Worm (Caenorhabditis elegans) whole organism, young adult: ENCODE results near the gene Y52E8A.6.

ENCODE experiments used
- C06A6.2 ChIP-seq: fragments of 200-800 bp; sonication (Bioruptor generic); conservative IDR thresholded peaks from 2 replicates; pipeline ENCODE4 v1.3.6; 2022; ENCODE audit warnings: missing genetic modification characterization, missing compliant biosample characterization
- F23B12.7 ChIP-seq: sonication (generic microtip); optimal IDR thresholded peaks from 2 replicates; lab custom pipeline; 2017; ENCODE audit warnings: missing genetic modification characterization, mild to moderate bottlenecking, missing compliant biosample characterization, antibody characterized with exemption, moderate library complexity; ENCODE audit not compliant: insufficient read depth
- F55B11.4 ChIP-seq: sonication (generic microtip); optimal IDR thresholded peaks from 2 replicates; lab custom pipeline; 2016; ENCODE audit warnings: missing compliant biosample characterization, missing genetic modification characterization, borderline replicate concordance; ENCODE audit not compliant: insufficient read depth
- T07F8.4 ChIP-seq: sonication (generic microtip); optimal IDR thresholded peaks from 2 replicates; lab custom pipeline; 2016; ENCODE audit warnings: mild to moderate bottlenecking, missing genetic modification characterization, moderate library complexity, missing compliant biosample characterization
- T26A5.8 ChIP-seq: sonication (generic microtip); optimal IDR thresholded peaks from 2 replicates; lab custom pipeline; 2016; ENCODE audit warnings: missing genetic modification characterization, missing compliant biosample characterization
- Y53F4B.3 ChIP-seq: fragments of 200-800 bp; sonication (Bioruptor generic); IDR thresholded peaks from 2 replicates; pipeline ENCODE4 v1.3.6; 2022; ENCODE audit warnings: missing genetic modification reagents, missing genetic modification characterization, missing compliant biosample characterization
- Y53G8AR.9 ChIP-seq: fragments of 200-800 bp; sonication (Bioruptor generic); conservative IDR thresholded peaks from 2 replicates; pipeline ENCODE4 v1.3.6; 2022; ENCODE audit warnings: missing genetic modification reagents, missing genetic modification characterization, missing compliant biosample characterization
- ama-1 ChIP-seq, 3 experiments: fragments of 150-350 bp in 1 of 3; sonication (generic microtip) in 2 of 3; optimal IDR thresholded peaks; 2 replicates each; lab custom pipeline; 2014 to 2018; ENCODE audit warnings: missing biosample characterization in 2 of 3, missing genetic modification characterization in 2 of 3, missing genetic modification reagents in 2 of 3
- cebp-1 ChIP-seq, 2 experiments: fragments of 200-800 bp in 1 of 2; sonication (Bioruptor generic) in 1 of 2; sonication (generic microtip) in 1 of 2; IDR thresholded peaks in 1 of 2; optimal IDR thresholded peaks in 1 of 2; 2 replicates each; pipeline versions ENCODE4 v1.3.6 to Lab custom; 2017 to 2022; ENCODE audit warnings: missing compliant biosample characterization in 2 of 2, missing genetic modification characterization in 2 of 2, mild to moderate bottlenecking in 1 of 2, missing genetic modification reagents in 1 of 2, moderate library complexity in 1 of 2
- ceh-100 ChIP-seq: fragments of 200-800 bp; sonication (Bioruptor generic); IDR thresholded peaks from 2 replicates; pipeline ENCODE4 v1.3.6; 2022; ENCODE audit warnings: missing genetic modification reagents, missing genetic modification characterization, missing compliant biosample characterization
- ceh-27 ChIP-seq: fragments of 200-800 bp; sonication (Bioruptor generic); optimal IDR thresholded peaks from 2 replicates; lab custom pipeline; 2018; ENCODE audit warnings: mild to moderate bottlenecking, missing genetic modification characterization, moderate library complexity, missing compliant biosample characterization
- ceh-58 ChIP-seq: fragments of 200-800 bp; sonication (Bioruptor generic); IDR thresholded peaks from 2 replicates; pipeline ENCODE4 v1.3.6; 2022; ENCODE audit warnings: missing genetic modification characterization, missing compliant biosample characterization
- ceh-79 ChIP-seq: sonication (generic microtip); optimal IDR thresholded peaks from 2 replicates; lab custom pipeline; 2017; ENCODE audit warnings: mild to moderate bottlenecking, missing genetic modification characterization, missing compliant biosample characterization
- dpl-1 ChIP-seq: fragments of 150-350 bp; optimal IDR thresholded peaks from 2 replicates; lab custom pipeline; 2014; ENCODE audit warnings: missing biosample characterization, missing genetic modification reagents, missing genetic modification characterization
- egl-44 ChIP-seq: fragments of 200-800 bp; sonication (Bioruptor generic); IDR thresholded peaks from 2 replicates; pipeline ENCODE4 v1.3.6; 2022; ENCODE audit warnings: missing genetic modification reagents, missing genetic modification characterization, missing compliant biosample characterization
- fkh-3 ChIP-seq: sonication (generic microtip); optimal IDR thresholded peaks from 2 replicates; lab custom pipeline; 2016; ENCODE audit warnings: mild to moderate bottlenecking, missing genetic modification characterization, missing compliant biosample characterization
- hmg-1.2 ChIP-seq: fragments of 200-800 bp; sonication (Bioruptor generic); IDR thresholded peaks from 2 replicates; pipeline ENCODE4 v1.3.6; 2022; ENCODE audit warnings: missing genetic modification reagents, missing genetic modification characterization, missing compliant biosample characterization
- hmg-20 ChIP-seq: fragments of 200-800 bp; sonication (Bioruptor generic); IDR thresholded peaks from 2 replicates; pipeline ENCODE4 v1.3.6; 2022; ENCODE audit warnings: missing genetic modification reagents, missing genetic modification characterization, missing compliant biosample characterization
- lag-1 ChIP-seq: fragments of 200-800 bp; sonication (Bioruptor generic); IDR thresholded peaks from 2 replicates; pipeline ENCODE4 v1.3.6; 2022; ENCODE audit warnings: missing genetic modification reagents, missing genetic modification characterization, missing compliant biosample characterization
- let-607 ChIP-seq, 2 experiments: fragments of 200-800 bp in 1 of 2; sonication (Bioruptor generic) in 1 of 2; sonication (generic microtip) in 1 of 2; optimal IDR thresholded peaks; 2 replicates each; lab custom pipeline; 2016 to 2018; ENCODE audit warnings: mild to moderate bottlenecking in 2 of 2, missing compliant biosample characterization in 2 of 2, missing genetic modification characterization in 2 of 2, moderate library complexity in 2 of 2, missing genotype in 1 of 2
- lsl-1 ChIP-seq: fragments of 200-800 bp; sonication (Bioruptor generic); optimal IDR thresholded peaks from 2 replicates; lab custom pipeline; 2018; ENCODE audit warnings: mild to moderate bottlenecking, missing genetic modification characterization, moderate library complexity, missing compliant biosample characterization
- madf-10 ChIP-seq: sonication (generic microtip); optimal IDR thresholded peaks from 2 replicates; lab custom pipeline; 2016; ENCODE audit warnings: mild to moderate bottlenecking, missing genetic modification characterization, missing compliant biosample characterization
- madf-6 ChIP-seq: fragments of 200-800 bp; sonication (Bioruptor generic); IDR thresholded peaks from 2 replicates; pipeline ENCODE4 v1.3.6; 2022; ENCODE audit warnings: missing genetic modification reagents, missing genetic modification characterization, missing compliant biosample characterization
- madf-8 ChIP-seq: fragments of 200-800 bp; sonication (Bioruptor generic); conservative IDR thresholded peaks from 2 replicates; pipeline ENCODE4 v1.3.6; 2022; ENCODE audit warnings: missing genetic modification reagents, missing genetic modification characterization, missing compliant biosample characterization
- mel-28 ChIP-seq: sonication (generic microtip); optimal IDR thresholded peaks from 2 replicates; lab custom pipeline; 2016; ENCODE audit warnings: borderline replicate concordance, mild to moderate bottlenecking, missing genetic modification characterization, missing compliant biosample characterization
- nhr-120 ChIP-seq: fragments of 200-800 bp; sonication (Bioruptor generic); IDR thresholded peaks from 2 replicates; pipeline ENCODE4 v1.3.6; 2022; ENCODE audit warnings: missing genetic modification characterization, missing compliant biosample characterization
- nhr-80 ChIP-seq: sonication (generic microtip); optimal IDR thresholded peaks from 2 replicates; lab custom pipeline; 2016; ENCODE audit warnings: missing genetic modification characterization, missing compliant biosample characterization
- nhr-90 ChIP-seq: sonication (generic microtip); optimal IDR thresholded peaks from 2 replicates; lab custom pipeline; 2016; ENCODE audit warnings: missing genotype, mild to moderate bottlenecking, missing genetic modification characterization, missing compliant biosample characterization
- pbrm-1 ChIP-seq: fragments of 200-800 bp; sonication (Bioruptor generic); IDR thresholded peaks from 2 replicates; pipeline ENCODE4 v1.3.6; 2022; ENCODE audit warnings: missing genetic modification reagents, missing genetic modification characterization, missing compliant biosample characterization
- rec-8 ChIP-seq, 2 experiments: sonication (generic microtip); optimal IDR thresholded peaks; 2 replicates each; lab custom pipeline; 2016; ENCODE audit warnings: mild to moderate bottlenecking in 2 of 2, missing genetic modification characterization in 2 of 2, missing genetic modification reagents in 2 of 2, missing genotype in 2 of 2, missing biosample characterization in 1 of 2, missing compliant biosample characterization in 1 of 2, moderate library complexity in 1 of 2
- repo-1 ChIP-seq: sonication (generic microtip); optimal IDR thresholded peaks from 2 replicates; lab custom pipeline; 2017; ENCODE audit warnings: mild to moderate bottlenecking, missing genetic modification characterization, missing compliant biosample characterization
- rpc-1 ChIP-seq, 2 experiments: fragments of 150-350 bp in 1 of 2; sonication (generic microtip) in 1 of 2; optimal IDR thresholded peaks; 2 replicates each; lab custom pipeline; 2014 to 2018; ENCODE audit warnings: missing biosample characterization in 1 of 2, missing genetic modification characterization in 1 of 2, missing genetic modification reagents in 1 of 2, missing genotype in 1 of 2
- sdz-38 ChIP-seq: sonication (generic microtip); optimal IDR thresholded peaks from 2 replicates; lab custom pipeline; 2016; ENCODE audit warnings: missing genotype, missing genetic modification characterization, missing compliant biosample characterization
- snpc-1.1 ChIP-seq: sonication (generic microtip); optimal IDR thresholded peaks from 2 replicates; lab custom pipeline; 2017; ENCODE audit warnings: missing genetic modification characterization, mild to moderate bottlenecking, missing compliant biosample characterization, antibody characterized with exemption, moderate library complexity, missing genotype, missing genetic modification reagents; ENCODE audit not compliant: insufficient read depth
- tbx-9 ChIP-seq: sonication (generic microtip); optimal IDR thresholded peaks from 2 replicates; lab custom pipeline; 2016; ENCODE audit warnings: borderline replicate concordance, missing genetic modification characterization, inconsistent platforms, missing compliant biosample characterization
- xnd-1 ChIP-seq: sonication (generic microtip); optimal IDR thresholded peaks from 2 replicates; lab custom pipeline; 2016; ENCODE audit warnings: missing genotype, missing genetic modification reagents, missing genetic modification characterization, missing compliant biosample characterization
- ztf-26 ChIP-seq: sonication (generic microtip); optimal IDR thresholded peaks from 2 replicates; lab custom pipeline; 2017; ENCODE audit warnings: missing genetic modification characterization, missing compliant biosample characterization

The Y52E8A.6 gene

DNA sequence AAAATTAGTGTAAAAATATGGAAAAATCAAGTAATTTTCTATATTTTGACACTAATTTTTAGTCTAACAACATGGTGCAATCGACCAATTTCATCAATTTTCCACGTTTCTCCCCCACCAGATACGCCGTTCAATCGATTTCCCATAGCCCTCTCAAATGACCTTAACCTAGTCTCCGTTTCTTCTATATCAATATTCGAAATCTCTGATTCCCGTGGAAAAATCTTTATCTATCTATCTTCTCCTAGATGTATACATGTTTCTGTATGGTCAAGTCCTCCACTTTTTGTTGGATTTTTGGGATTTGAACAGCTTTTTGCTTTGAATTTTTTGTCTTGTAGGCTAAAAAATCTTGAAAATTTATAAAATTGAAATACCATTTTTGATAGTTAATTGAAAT is 25.6 kb downstream of the Y52E8A.6 start:
- TF ChIP-seq mel-28 (tag; lab: Kevin White, UChicago) (no peak), madf-10 (tag; lab: Kevin White, UChicago) (no peak), sdz-38 (tag; lab: Kevin White, UChicago) (no peak), ceh-27 (GFP tag; lab: Kevin White, UChicago) (no peak), madf-8 (GFP tag; lab: Robert Waterston, UW) (no peak), madf-6 (no peak), ceh-58 (GFP tag; lab: Robert Waterston, UW) (no peak), rec-8 (tag; optimal IDR thresholded peaks at IDR 0.05; lab: Kevin White, UChicago) (no peak), Y53G8AR.9 (GFP tag; lab: Robert Waterston, UW) (no peak), pbrm-1 (no peak), ceh-100 (GFP tag; lab: Robert Waterston, UW) (no peak), C06A6.2 (GFP tag; lab: Robert Waterston, UW) (no peak), hmg-20 (GFP tag; lab: Robert Waterston, UW) (no peak), rpc-1 (optimal IDR thresholded peaks at IDR 0.05; lab: Kevin White, UChicago) (no peak), rpc-1 (tag; optimal IDR thresholded peaks at IDR 0.05; lab: Kevin White, UChicago) (no peak), F55B11.4 (no peak)
- TF ChIP-seq, all 124 proteins: peak for 0

DNA sequence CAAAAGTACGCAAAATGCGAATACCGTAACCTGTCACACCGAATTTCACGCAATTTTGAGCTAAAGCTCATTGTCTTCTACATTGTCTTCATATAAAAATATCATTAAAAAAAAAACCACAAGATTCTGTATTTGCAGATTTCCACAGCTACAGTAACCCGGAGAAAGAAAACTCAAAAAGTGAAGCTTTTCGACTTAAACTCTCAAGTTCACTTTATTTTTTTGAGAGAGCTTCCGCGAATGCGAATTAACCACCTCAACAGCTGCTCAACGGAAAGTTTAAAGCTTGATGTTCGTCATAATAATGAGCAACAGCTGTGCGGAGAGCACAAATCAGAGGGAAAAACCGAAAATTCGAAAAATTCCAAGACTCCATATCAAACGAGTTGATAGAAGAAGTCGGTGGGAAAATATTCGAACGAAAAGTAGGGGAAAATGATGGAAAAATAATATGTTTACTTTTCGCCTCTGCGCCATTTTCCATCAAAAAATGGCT is 26.7 kb downstream of the Y52E8A.6 start:
- TF ChIP-seq madf-6 (no peak), egl-44 (GFP tag; lab: Robert Waterston, UW) (no peak), hmg-1.2 (GFP tag; lab: Robert Waterston, UW) (no peak), xnd-1 (tag; lab: Kevin White, UChicago) (no peak), lag-1 (no peak), lsl-1 (GFP tag; lab: Kevin White, UChicago) (no peak), Y53F4B.3 (no peak), Y53G8AR.9 (GFP tag; lab: Robert Waterston, UW) (no peak), ama-1 (optimal IDR thresholded peaks at IDR 0.05; lab: Kevin White, UChicago) (no peak), ama-1 (GFP tag; optimal IDR thresholded peaks at IDR 0.05; lab: Kevin White, UChicago) (no peak), let-607 (tag; optimal IDR thresholded peaks at IDR 0.05; lab: Kevin White, UChicago) (no peak), fkh-3 (tag; lab: Kevin White, UChicago) (no peak), F23B12.7 (tag; lab: Kevin White, UChicago) (no peak), repo-1 (tag; lab: Kevin White, UChicago) (no peak), T07F8.4 (no peak), nhr-80 (tag; lab: Kevin White, UChicago) (no peak), T26A5.8 (tag; lab: Kevin White, UChicago) (no peak)

DNA sequence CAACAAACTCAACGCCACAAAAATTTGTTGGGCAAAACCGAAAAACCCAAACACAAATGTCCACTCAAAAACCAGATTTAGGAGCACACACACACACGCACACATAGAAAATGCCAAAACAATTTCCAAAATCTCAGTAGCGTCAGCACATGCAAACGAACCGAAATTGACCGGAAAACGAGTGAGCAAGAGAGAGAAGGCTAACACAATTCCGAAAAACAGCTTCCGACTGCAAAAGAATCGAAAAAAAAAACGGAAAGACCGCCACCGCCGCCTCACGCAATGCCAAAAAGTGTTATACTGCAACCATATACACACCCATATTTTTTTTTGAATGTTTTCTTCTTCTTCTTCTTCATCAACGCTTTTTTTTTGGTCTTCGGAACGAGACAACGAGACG is 28.0 kb downstream of the Y52E8A.6 start:
- TF ChIP-seq snpc-1.1 (tag; lab: Kevin White, UChicago) (no peak), dpl-1 (GFP tag; lab: Kevin White, UChicago) (no peak), cebp-1 (GFP tag; IDR thresholded peaks at IDR 0.05; lab: Robert Waterston, UW) (no peak), cebp-1 (tag; optimal IDR thresholded peaks at IDR 0.05; lab: Kevin White, UChicago) (no peak), nhr-120 (GFP tag; lab: Robert Waterston, UW) (no peak), ceh-79 (tag; lab: Kevin White, UChicago) (no peak), nhr-90 (tag; lab: Kevin White, UChicago) (no peak), tbx-9 (tag; lab: Kevin White, UChicago) (no peak), ceh-100 (GFP tag; lab: Robert Waterston, UW) (no peak), ztf-26 (tag; lab: Kevin White, UChicago) (no peak)
- TF ChIP-seq, all 124 proteins: peak for 0
